Fruit fly (Drosophila melanogaster) whole organism, prepupa: ENCODE measurements around the gene Cdc42.

Source experiments
- CG10631 ChIP-seq: fragments of 200-800 bp; sonication (Bioruptor generic); optimal IDR thresholded peaks from 2 replicates; lab custom pipeline; 2016; ENCODE audit warnings: missing biosample characterization, missing genetic modification characterization
- CG10669 ChIP-seq: fragments of 200-800 bp; sonication (Bioruptor generic); optimal IDR thresholded peaks from 3 replicates; lab custom pipeline; 2018; ENCODE audit warnings: missing biosample characterization, mild to moderate bottlenecking, missing genetic modification characterization, moderate library complexity
- CG11294 ChIP-seq: fragments of 200-800 bp; sonication (Bioruptor generic); IDR thresholded peaks from 2 replicates; pipeline ENCODE4 v1.3.6; 2022; ENCODE audit warnings: missing biosample characterization, missing genetic modification characterization
- CG11762 ChIP-seq: fragments of 200-800 bp; sonication (Bioruptor generic); optimal IDR thresholded peaks from 3 replicates; lab custom pipeline; 2016; ENCODE audit warnings: missing biosample characterization, missing genetic modification characterization; ENCODE audit not compliant: insufficient read depth
- CG11902 ChIP-seq: fragments of 200-800 bp; sonication (Bioruptor generic); optimal IDR thresholded peaks from 3 replicates; lab custom pipeline; 2016; ENCODE audit warnings: missing biosample characterization, missing genetic modification characterization
- CG1621 ChIP-seq: fragments of 200-800 bp; sonication (Bioruptor generic); optimal IDR thresholded peaks from 3 replicates; lab custom pipeline; 2018; ENCODE audit warnings: missing biosample characterization, mild to moderate bottlenecking, missing genetic modification characterization
- CG3032 ChIP-seq: fragments of 200-800 bp; optimal IDR thresholded peaks from 2 replicates; lab custom pipeline; 2019; ENCODE audit warnings: missing biosample characterization, mild to moderate bottlenecking, missing genetic modification characterization, moderate library complexity
- CG34406 ChIP-seq: fragments of 200-800 bp; sonication (Bioruptor generic); optimal IDR thresholded peaks from 3 replicates; lab custom pipeline; 2016; ENCODE audit warnings: missing biosample characterization, missing genetic modification characterization
- CG3919 ChIP-seq: fragments of 200-800 bp; sonication (Bioruptor generic); optimal IDR thresholded peaks from 3 replicates; lab custom pipeline; 2016; ENCODE audit warnings: missing biosample characterization, missing genetic modification characterization
- CG4318 ChIP-seq: fragments of 200-800 bp; sonication (Bioruptor generic); optimal IDR thresholded peaks from 3 replicates; lab custom pipeline; 2017; ENCODE audit warnings: missing biosample characterization, mild to moderate bottlenecking, missing genetic modification characterization
- CG6808 ChIP-seq: fragments of 200-800 bp; sonication (Bioruptor generic); optimal IDR thresholded peaks from 3 replicates; lab custom pipeline; 2017; ENCODE audit warnings: missing biosample characterization, missing genetic modification characterization, mild to moderate bottlenecking, moderate library complexity, missing genetic modification reagents
- CG6854 ChIP-seq: fragments of 200-800 bp; sonication (Bioruptor generic); optimal IDR thresholded peaks from 2 replicates; lab custom pipeline; 2017; ENCODE audit warnings: missing biosample characterization, mild to moderate bottlenecking, missing genetic modification characterization
- CG8119 ChIP-seq: fragments of 200-800 bp; sonication (Bioruptor generic); IDR thresholded peaks from 3 replicates; pipeline ENCODE4 v1.3.6; 2022; ENCODE audit warnings: missing biosample characterization, missing genetic modification characterization
- CG8632 ChIP-seq: fragments of 200-800 bp; sonication (Bioruptor generic); optimal IDR thresholded peaks from 3 replicates; lab custom pipeline; 2016; ENCODE audit warnings: missing biosample characterization, missing genetic modification characterization
- Eip75B ChIP-seq: fragments of 200-800 bp; sonication (Bioruptor generic); optimal IDR thresholded peaks from 3 replicates; lab custom pipeline; 2016; ENCODE audit warnings: missing biosample characterization, missing genetic modification characterization
- Eip78C ChIP-seq: fragments of 200-800 bp; sonication (Bioruptor generic); peaks from one replicate; lab custom pipeline; 2016; ENCODE audit warnings: missing biosample characterization, missing genetic modification characterization
- Eip93F ChIP-seq: fragments of 200-800 bp; sonication (Bioruptor generic); optimal IDR thresholded peaks from 2 replicates; lab custom pipeline; 2016; ENCODE audit warnings: missing biosample characterization, mild to moderate bottlenecking, missing genetic modification characterization
- Ets96B ChIP-seq: fragments of 200-800 bp; optimal IDR thresholded peaks from 2 replicates; lab custom pipeline; 2019; ENCODE audit warnings: missing biosample characterization, mild to moderate bottlenecking, missing genetic modification characterization, moderate library complexity
- Hr38 ChIP-seq: sonication (Bioruptor generic); optimal IDR thresholded peaks from 2 replicates; lab custom pipeline; 2016; ENCODE audit warnings: missing biosample characterization, missing genetic modification characterization
- Hr4 ChIP-seq: fragments of 200-800 bp; sonication (Bioruptor generic); optimal IDR thresholded peaks from 3 replicates; lab custom pipeline; 2016; ENCODE audit warnings: missing biosample characterization, missing genetic modification characterization
- Lpt ChIP-seq: fragments of 200-800 bp; sonication (Bioruptor generic); optimal IDR thresholded peaks from 3 replicates; lab custom pipeline; 2016; ENCODE audit warnings: missing biosample characterization, missing genetic modification characterization
- Met ChIP-seq: fragments of 200-800 bp; sonication (Bioruptor generic); optimal IDR thresholded peaks from 3 replicates; lab custom pipeline; 2016; ENCODE audit warnings: missing biosample characterization, missing genetic modification characterization
- OdsH ChIP-seq: fragments of 200-800 bp; sonication (Bioruptor generic); optimal IDR thresholded peaks from 3 replicates; lab custom pipeline; 2016; ENCODE audit warnings: missing biosample characterization, missing genetic modification characterization
- Smox ChIP-seq: fragments of 200-800 bp; sonication (Bioruptor generic); optimal IDR thresholded peaks from 3 replicates; lab custom pipeline; 2016; ENCODE audit warnings: missing biosample characterization, missing genetic modification characterization
- Sox14 ChIP-seq: fragments of 200-800 bp; sonication (Bioruptor generic); optimal IDR thresholded peaks from 3 replicates; lab custom pipeline; 2016; ENCODE audit warnings: missing biosample characterization, missing genetic modification characterization
- Sox15 ChIP-seq: fragments of 200-800 bp; sonication (Bioruptor generic); optimal IDR thresholded peaks from 3 replicates; lab custom pipeline; 2016; ENCODE audit warnings: missing biosample characterization, missing genetic modification characterization
- cyc ChIP-seq: fragments of 200-800 bp; sonication (Bioruptor generic); optimal IDR thresholded peaks from 3 replicates; lab custom pipeline; 2016; ENCODE audit warnings: missing biosample characterization, missing genetic modification characterization
- dac ChIP-seq: fragments of 200-800 bp; sonication (Bioruptor generic); optimal IDR thresholded peaks from 2 replicates; lab custom pipeline; 2017; ENCODE audit warnings: missing biosample characterization, mild to moderate bottlenecking, missing genetic modification characterization
- eg ChIP-seq: fragments of 200-800 bp; sonication (Bioruptor generic); IDR thresholded peaks from 3 replicates; pipeline ENCODE4 v1.3.6; 2022; ENCODE audit warnings: missing biosample characterization, missing genetic modification characterization
- fd59A ChIP-seq: fragments of 200-800 bp; sonication (Bioruptor generic); optimal IDR thresholded peaks from 2 replicates; lab custom pipeline; 2017; ENCODE audit warnings: missing biosample characterization, mild to moderate bottlenecking, missing genetic modification characterization, missing genetic modification reagents
- fkh ChIP-seq: fragments of 200-800 bp; sonication (Bioruptor generic); optimal IDR thresholded peaks from 3 replicates; lab custom pipeline; 2017; ENCODE audit warnings: missing biosample characterization, mild to moderate bottlenecking, missing genetic modification characterization, moderate library complexity
- net ChIP-seq: fragments of 200-800 bp; sonication (Bioruptor generic); optimal IDR thresholded peaks from 3 replicates; lab custom pipeline; 2016; ENCODE audit warnings: missing biosample characterization, missing genetic modification characterization
- pdm3 ChIP-seq: fragments of 200-800 bp; sonication (Bioruptor generic); optimal IDR thresholded peaks from 3 replicates; lab custom pipeline; 2016; ENCODE audit warnings: missing biosample characterization, missing genetic modification characterization
- spab ChIP-seq: fragments of 200-800 bp; sonication (Bioruptor generic); optimal IDR thresholded peaks from 2 replicates; lab custom pipeline; 2017; ENCODE audit warnings: missing biosample characterization, mild to moderate bottlenecking, missing genetic modification characterization, missing genetic modification reagents
- svp ChIP-seq: fragments of 200-800 bp; sonication (Bioruptor generic); peaks from one replicate; lab custom pipeline; 2016; ENCODE audit warnings: missing biosample characterization, missing genetic modification characterization
- topi ChIP-seq: fragments of 200-800 bp; sonication (Bioruptor generic); optimal IDR thresholded peaks from 3 replicates; lab custom pipeline; 2016; ENCODE audit warnings: missing biosample characterization, missing genetic modification characterization
- vri ChIP-seq: fragments of 200-800 bp; sonication (Bioruptor generic); optimal IDR thresholded peaks from 3 replicates; lab custom pipeline; 2016; ENCODE audit warnings: missing biosample characterization, mild to moderate bottlenecking, missing genetic modification characterization

The Cdc42 gene

DNA sequence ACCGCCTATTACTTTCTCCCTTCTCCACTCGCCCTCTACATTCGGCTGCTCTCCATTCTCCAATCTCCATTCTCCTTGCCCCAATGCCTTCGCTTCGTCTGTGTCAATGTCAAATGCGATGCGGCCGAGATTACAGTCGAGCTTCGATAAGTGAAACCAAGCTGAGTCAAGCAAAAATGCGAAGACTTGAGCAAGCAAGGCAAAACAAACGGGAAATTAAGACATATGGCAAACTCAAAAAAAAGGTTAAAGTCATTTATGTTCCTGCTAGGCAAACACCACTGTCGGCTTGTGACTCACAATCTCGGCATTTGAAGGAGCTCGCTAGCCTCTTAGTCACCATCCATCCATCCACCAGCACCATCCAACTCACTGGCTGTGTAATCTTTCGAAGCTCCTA is 28.5 kb upstream of the Cdc42 start (continued):
- peak; percentile 99 for TF ChIP-seq Eip75B (GFP tag; lab: Kevin White, UChicago)
- peak; percentile 98 for TF ChIP-seq Sox15 (GFP tag; lab: Kevin White, UChicago)
- TF ChIP-seq fd59A (GFP tag; lab: Kevin White, UChicago), result peak; percentile 98
- peak; percentile 99 for TF ChIP-seq CG3919
- peak; percentile 99 for TF ChIP-seq pdm3 (GFP tag; lab: Kevin White, UChicago)
- TF ChIP-seq CG34406 (GFP tag; lab: Kevin White, UChicago), result peak; percentile 98
- TF ChIP-seq Hr38 (GFP tag; lab: Kevin White, UChicago), result peak; percentile 86
- peak; percentile 98 for TF ChIP-seq Lpt (GFP tag; lab: Kevin White, UChicago)
- TF ChIP-seq Ets96B (tag; lab: Kevin White, UChicago), result peak; percentile 96
- TF ChIP-seq CG11902 (GFP tag; lab: Kevin White, UChicago), result peak; percentile 98
- peak; percentile 98 for TF ChIP-seq CG6854 (GFP tag; lab: Kevin White, UChicago)
- peak; percentile 98 for TF ChIP-seq CG8632
- TF ChIP-seq CG3032 (tag; lab: Kevin White, UChicago), result peak; percentile 96
- peak; percentile 99 for TF ChIP-seq Smox
- peak; percentile 97 for TF ChIP-seq CG11762 (GFP tag; lab: Kevin White, UChicago)
- TF ChIP-seq Met (GFP tag; lab: Kevin White, UChicago), result peak; percentile 99
- TF ChIP-seq vri (GFP tag; lab: Kevin White, UChicago), result peak; percentile 99
- peak; percentile 99 for TF ChIP-seq net (GFP tag; lab: Kevin White, UChicago)
- peak; percentile 99 for TF ChIP-seq cyc (GFP tag; lab: Kevin White, UChicago)
- TF ChIP-seq CG10669 (GFP tag; lab: Kevin White, UChicago), result peak; percentile 98
- TF ChIP-seq spab, result peak; percentile 95
- peak; percentile 96 for TF ChIP-seq dac (GFP tag; lab: Kevin White, UChicago)
- peak; percentile 99 for TF ChIP-seq CG10631 (GFP tag; lab: Kevin White, UChicago)
- TF ChIP-seq topi (GFP tag; lab: Kevin White, UChicago), result peak; percentile 99
- peak; percentile 97 for TF ChIP-seq eg (GFP tag; lab: Robert Waterston, UW)
- no peak for TF ChIP-seq fkh (GFP tag; lab: Kevin White, UChicago)
- TF ChIP-seq Sox14 (GFP tag; lab: Kevin White, UChicago), result peak; percentile 100
- peak; percentile 90 for TF ChIP-seq CG11294 (GFP tag; lab: Robert Waterston, UW)
- peak; percentile 95 for TF ChIP-seq CG4318
- peak; percentile 98 for TF ChIP-seq CG1621
- TF ChIP-seq CG8119 (GFP tag; lab: Robert Waterston, UW), result peak; percentile 97
- TF ChIP-seq Eip93F, result peak; percentile 99
- peak; percentile 97 for TF ChIP-seq CG6808 (GFP tag; lab: Kevin White, UChicago)
- peak; percentile 100 for TF ChIP-seq Eip78C
- TF ChIP-seq OdsH (GFP tag; lab: Kevin White, UChicago), result peak; percentile 99

DNA sequence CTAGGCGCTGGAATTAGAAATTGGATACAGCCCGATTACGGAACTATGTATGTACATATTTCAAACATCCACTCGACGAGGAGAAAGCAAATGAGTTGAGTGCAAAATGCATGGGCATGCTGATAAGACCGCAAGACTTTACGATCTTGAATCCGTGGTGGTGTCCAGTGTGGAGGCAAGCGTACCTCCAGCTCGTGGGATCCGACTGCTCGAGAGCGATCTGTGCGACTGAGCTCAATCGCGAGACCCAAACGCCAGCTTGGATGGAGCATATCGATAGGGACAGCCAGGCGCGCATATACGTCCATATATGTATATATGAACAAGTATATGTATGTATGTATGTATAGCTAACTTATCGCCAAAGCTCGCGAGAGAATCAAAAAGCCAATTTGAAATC is 21.2 kb upstream of the Cdc42 start, which contains the start of gene et:
TSS of gene et (minus strand) at position 230 of the 400 bp plus-strand sequence.
- TF ChIP-seq Hr4 (GFP tag; lab: Kevin White, UChicago), result no peak
- peak; percentile 79 for TF ChIP-seq svp (GFP tag; lab: Kevin White, UChicago)
- TF ChIP-seq CG34406 (GFP tag; lab: Kevin White, UChicago), result no peak
- no peak for TF ChIP-seq Eip78C

DNA sequence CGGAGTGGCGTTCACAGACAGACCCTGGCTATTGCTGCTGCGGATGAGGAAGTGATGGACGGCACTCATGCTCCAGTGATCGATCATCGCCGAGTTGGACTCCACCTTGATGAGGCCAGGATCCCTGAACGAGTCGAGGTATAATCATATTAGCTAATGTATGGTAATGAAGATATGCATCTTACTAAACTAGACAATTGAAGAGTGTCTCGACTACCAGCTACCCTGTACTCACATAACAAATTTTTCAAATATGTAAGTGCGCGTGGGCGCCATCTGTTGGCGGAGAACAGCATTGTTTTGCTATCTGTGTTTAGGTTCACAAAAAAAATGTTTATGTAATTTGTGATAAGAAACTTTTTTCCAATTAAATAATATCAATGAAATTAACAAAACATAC is 17.7 kb upstream of the Cdc42 start:
- TF ChIP-seq topi (GFP tag; lab: Kevin White, UChicago), result no peak
- TF ChIP-seq, all 60 proteins: peak for 0
